Worm (Caenorhabditis elegans): ENCODE results near the gene ZK1251.3.

ce11 chrIV:9725468-9725985 is 42.1 kb downstream of the ZK1251.3 start:
- TF ChIP-seq zag-1 (tag; optimal IDR thresholded peaks at IDR 0.05) (no peak), aha-1 (tag) (peak; percentile 80), set-16 (GFP tag; IDR thresholded peaks at IDR 0.05) (no peak), cey-2 (tag; optimal IDR thresholded peaks at IDR 0.05; ENCODE audit: borderline replicate concordance, insufficient read depth) (no peak), daf-12 (tag; optimal IDR thresholded peaks at IDR 0.05) (no peak), madf-5 (GFP tag; IDR thresholded peaks at IDR 0.05) (no peak), Y105C5A.15 (GFP tag; IDR thresholded peaks at IDR 0.05) (no peak), dmd-9 (GFP tag; IDR thresholded peaks at IDR 0.05) (no peak), sdz-12 (GFP tag; optimal IDR thresholded peaks at IDR 0.05) (no peak), ceh-82 (tag; optimal IDR thresholded peaks at IDR 0.05) (no peak)

Measured in whole organism, L4 larva.